Fruit fly (Drosophila melanogaster) whole organism, embryonic: ENCODE measurements around the gene Vm34Ca.
A peak's percentile ranks its signal among the peaks of the same experiment; 100 is the strongest.

Experiments
- Bteb2 ChIP-seq: fragments of 200-800 bp; sonication (Bioruptor generic); optimal IDR thresholded peaks from 2 replicates; lab custom pipeline; 2016; ENCODE audit warnings: missing biosample characterization, missing genetic modification characterization
- CG10267 ChIP-seq: fragments of 200-800 bp; sonication (Bioruptor generic); optimal IDR thresholded peaks from 2 replicates; lab custom pipeline; 2018; ENCODE audit warnings: missing biosample characterization, mild to moderate bottlenecking, missing genetic modification characterization, moderate library complexity
- CG11504 ChIP-seq: fragments of 200-800 bp; sonication (Bioruptor generic); optimal IDR thresholded peaks from 3 replicates; lab custom pipeline; 2019; ENCODE audit warnings: missing biosample characterization, mild to moderate bottlenecking, missing genetic modification characterization, moderate library complexity
- CG12155 ChIP-seq: fragments of 200-800 bp; sonication (Bioruptor generic); optimal IDR thresholded peaks from 3 replicates; lab custom pipeline; 2016; ENCODE audit warnings: missing biosample characterization, missing genetic modification characterization
- CG12942 ChIP-seq: fragments of 200-800 bp; sonication (Bioruptor generic); optimal IDR thresholded peaks from 3 replicates; lab custom pipeline; 2016; ENCODE audit warnings: missing biosample characterization, missing genetic modification characterization
- CG13296 ChIP-seq: fragments of 200-800 bp; sonication (Bioruptor generic); optimal IDR thresholded peaks from 3 replicates; lab custom pipeline; 2018; ENCODE audit warnings: missing biosample characterization, mild to moderate bottlenecking, missing genetic modification characterization
- CG13624 ChIP-seq: fragments of 200-800 bp; sonication (Bioruptor generic); optimal IDR thresholded peaks from 2 replicates; lab custom pipeline; 2016; ENCODE audit warnings: missing biosample characterization, missing genetic modification characterization
- CG14014 ChIP-seq: fragments of 200-800 bp; sonication (Bioruptor generic); IDR thresholded peaks from 2 replicates; pipeline ENCODE4 v1.3.6; 2022; ENCODE audit warnings: missing biosample characterization, missing genetic modification characterization
- CG15011 ChIP-seq: fragments of 200-800 bp; sonication (Bioruptor generic); optimal IDR thresholded peaks from 3 replicates; lab custom pipeline; 2018; ENCODE audit warnings: missing biosample characterization, mild to moderate bottlenecking, missing genetic modification characterization
- CG1529 ChIP-seq: fragments of 200-800 bp; sonication (Bioruptor generic); optimal IDR thresholded peaks from 3 replicates; lab custom pipeline; 2018; ENCODE audit warnings: missing biosample characterization, missing genetic modification characterization
- CG16779 ChIP-seq: fragments of 200-800 bp; sonication (Bioruptor generic); IDR thresholded peaks from 2 replicates; pipeline ENCODE4 v1.3.6; 2022; ENCODE audit warnings: missing biosample characterization, missing genetic modification characterization
- CG17802 ChIP-seq: fragments of 200-800 bp; sonication (Bioruptor generic); optimal IDR thresholded peaks from 2 replicates; lab custom pipeline; 2018; ENCODE audit warnings: missing biosample characterization, mild to moderate bottlenecking, missing genetic modification characterization, moderate library complexity
- CG17912 ChIP-seq: fragments of 200-800 bp; sonication (Bioruptor generic); optimal IDR thresholded peaks from 2 replicates; lab custom pipeline; 2018; ENCODE audit warnings: missing biosample characterization, mild to moderate bottlenecking, missing genetic modification characterization
- CG18619 ChIP-seq: fragments of 200-800 bp; sonication (Bioruptor generic); optimal IDR thresholded peaks from 3 replicates; lab custom pipeline; 2017; ENCODE audit warnings: missing biosample characterization, mild to moderate bottlenecking, missing genetic modification characterization
- CG2116 ChIP-seq: fragments of 200-800 bp; sonication (Bioruptor generic); optimal IDR thresholded peaks from 3 replicates; lab custom pipeline; 2018; ENCODE audit warnings: missing biosample characterization, mild to moderate bottlenecking, missing genetic modification characterization
- CG2202 ChIP-seq: fragments of 200-800 bp; sonication (Bioruptor generic); optimal IDR thresholded peaks from 2 replicates; lab custom pipeline; 2018; ENCODE audit warnings: missing biosample characterization, mild to moderate bottlenecking, missing genetic modification characterization
- CG2889 ChIP-seq: fragments of 200-800 bp; sonication (Bioruptor generic); IDR thresholded peaks from 3 replicates; pipeline ENCODE4 v1.3.6; 2022; ENCODE audit warnings: missing biosample characterization, missing genetic modification characterization
- CG30020 ChIP-seq: fragments of 200-800 bp; optimal IDR thresholded peaks from 2 replicates; lab custom pipeline; 2019; ENCODE audit warnings: missing biosample characterization, mild to moderate bottlenecking, missing genetic modification characterization, moderate library complexity
- CG31388 ChIP-seq: fragments of 200-800 bp; sonication (Bioruptor generic); optimal IDR thresholded peaks from 2 replicates; lab custom pipeline; 2016; ENCODE audit warnings: missing biosample characterization, missing genetic modification characterization
- CG3995 ChIP-seq: fragments of 200-800 bp; sonication (Bioruptor generic); optimal IDR thresholded peaks from 3 replicates; lab custom pipeline; 2016; ENCODE audit warnings: missing biosample characterization, missing genetic modification characterization
- CG5245 ChIP-seq: fragments of 200-800 bp; sonication (Bioruptor generic); optimal IDR thresholded peaks from 3 replicates; lab custom pipeline; 2016; ENCODE audit warnings: missing biosample characterization, missing genetic modification characterization
- CG6654 ChIP-seq: fragments of 200-800 bp; sonication (Bioruptor generic); optimal IDR thresholded peaks from 2 replicates; lab custom pipeline; 2017; ENCODE audit warnings: missing biosample characterization, mild to moderate bottlenecking, missing genetic modification characterization
- CG6689 ChIP-seq: fragments of 200-800 bp; sonication (Bioruptor generic); IDR thresholded peaks from 2 replicates; pipeline ENCODE4 v1.3.6; 2022; ENCODE audit warnings: missing biosample characterization, missing genetic modification characterization
- CG6813 ChIP-seq: fragments of 200-800 bp; sonication (Bioruptor generic); optimal IDR thresholded peaks from 2 replicates; lab custom pipeline; 2017; ENCODE audit warnings: missing biosample characterization, missing genetic modification characterization, mild to moderate bottlenecking, moderate library complexity, missing genetic modification reagents
- CG7839 ChIP-seq: fragments of 200-800 bp; sonication (Bioruptor generic); optimal IDR thresholded peaks from 3 replicates; lab custom pipeline; 2018; ENCODE audit warnings: missing biosample characterization, mild to moderate bottlenecking, missing genetic modification characterization, moderate library complexity
- CG7963 ChIP-seq: fragments of 200-800 bp; sonication (Bioruptor generic); IDR thresholded peaks from 3 replicates; pipeline ENCODE4 v1.3.6; 2022; ENCODE audit warnings: missing biosample characterization, missing genetic modification characterization; ENCODE audit not compliant: partially characterized antibody
- CG8290 ChIP-seq, 3 experiments: fragments of 200-800 bp; sonication (Bioruptor generic); optimal IDR thresholded peaks; 2 replicates each; lab custom pipeline; 2016 to 2019; ENCODE audit warnings: missing biosample characterization in 3 of 3, missing genetic modification characterization in 3 of 3, mild to moderate bottlenecking in 2 of 3, moderate library complexity in 1 of 3
- E2f2 ChIP-seq: fragments of 200-800 bp; sonication (Bioruptor generic); IDR thresholded peaks from 2 replicates; pipeline ENCODE4 v1.3.6; 2022; ENCODE audit warnings: missing biosample characterization, missing genetic modification characterization
- HLH54F ChIP-seq: fragments of 200-800 bp; sonication (Bioruptor generic); optimal IDR thresholded peaks from 3 replicates; lab custom pipeline; 2016; ENCODE audit warnings: missing biosample characterization, missing genetic modification characterization
- HmgD ChIP-seq: fragments of 200-800 bp; sonication (Bioruptor generic); optimal IDR thresholded peaks from 3 replicates; lab custom pipeline; 2016; ENCODE audit warnings: missing biosample characterization, missing genetic modification characterization
- NC2β ChIP-seq: fragments of 200-800 bp; sonication (Bioruptor generic); optimal IDR thresholded peaks from 2 replicates; lab custom pipeline; 2016; ENCODE audit warnings: missing biosample characterization, missing genetic modification characterization
- Sin3A ChIP-seq: fragments of >200 bp; optimal IDR thresholded peaks from 2 replicates; lab custom pipeline; 2018
- Spps ChIP-seq: fragments of 200-800 bp; sonication (Bioruptor generic); optimal IDR thresholded peaks from 2 replicates; lab custom pipeline; 2018; ENCODE audit warnings: missing biosample characterization, mild to moderate bottlenecking, missing genetic modification characterization
- TFAM ChIP-seq: fragments of 200-800 bp; sonication (Bioruptor generic); optimal IDR thresholded peaks from 2 replicates; lab custom pipeline; 2017; ENCODE audit warnings: missing biosample characterization, missing genetic modification characterization, inconsistent platforms
- bsh ChIP-seq, 2 experiments: fragments of 200-800 bp; sonication (Bioruptor generic); optimal IDR thresholded peaks; 2 replicates each; lab custom pipeline; 2017 to 2018; ENCODE audit warnings: mild to moderate bottlenecking in 2 of 2, missing biosample characterization in 2 of 2, missing genetic modification characterization in 2 of 2, moderate library complexity in 1 of 2
- chm ChIP-seq: fragments of 200-800 bp; sonication (Bioruptor generic); IDR thresholded peaks from 2 replicates; pipeline ENCODE4 v1.3.6; 2022; ENCODE audit warnings: missing biosample characterization, missing genetic modification characterization
- gt ChIP-seq: fragments of 200-800 bp; sonication (Bioruptor generic); IDR thresholded peaks from 2 replicates; pipeline ENCODE4 v1.3.6; 2022; ENCODE audit warnings: missing biosample characterization, missing genetic modification characterization
- her ChIP-seq: fragments of 200-800 bp; sonication (Bioruptor generic); optimal IDR thresholded peaks from 2 replicates; lab custom pipeline; 2016; ENCODE audit warnings: missing biosample characterization, missing genetic modification characterization
- inv ChIP-seq: fragments of 200-800 bp; sonication (Bioruptor generic); IDR thresholded peaks from 2 replicates; pipeline ENCODE4 v1.3.6; 2022; ENCODE audit warnings: missing biosample characterization, missing genetic modification characterization; ENCODE audit not compliant: partially characterized antibody
- kah ChIP-seq: fragments of 200-800 bp; sonication (Bioruptor generic); optimal IDR thresholded peaks from 2 replicates; lab custom pipeline; 2018; ENCODE audit warnings: missing biosample characterization, mild to moderate bottlenecking, missing genetic modification characterization
- nerfin-1 ChIP-seq: fragments of 200-800 bp; sonication (Bioruptor generic); optimal IDR thresholded peaks from 3 replicates; lab custom pipeline; 2019; ENCODE audit warnings: missing biosample characterization, mild to moderate bottlenecking, missing genetic modification characterization, moderate library complexity
- oc ChIP-seq: fragments of 200-800 bp; sonication (Bioruptor generic); optimal IDR thresholded peaks from 2 replicates; lab custom pipeline; 2018; ENCODE audit warnings: missing biosample characterization, mild to moderate bottlenecking, missing genetic modification characterization, moderate library complexity
- otp ChIP-seq: fragments of 200-800 bp; sonication (Bioruptor generic); IDR thresholded peaks from 3 replicates; pipeline ENCODE4, ENCODE4 v1.3.6; 2022; ENCODE audit warnings: missing biosample characterization, missing genetic modification characterization
- p53 ChIP-seq: fragments of 200-800 bp; sonication (Bioruptor generic); optimal IDR thresholded peaks from 2 replicates; lab custom pipeline; 2016; ENCODE audit warnings: missing biosample characterization, missing genetic modification characterization
- repo ChIP-seq: fragments of 200-800 bp; sonication (Bioruptor generic); optimal IDR thresholded peaks from 2 replicates; lab custom pipeline; 2016; ENCODE audit warnings: missing biosample characterization, missing genetic modification characterization
- schlank ChIP-seq: fragments of 200-800 bp; sonication (Bioruptor generic); optimal IDR thresholded peaks from 2 replicates; lab custom pipeline; 2018; ENCODE audit warnings: missing biosample characterization, mild to moderate bottlenecking, missing genetic modification characterization
- sd ChIP-seq: fragments of 200-800 bp; sonication (Bioruptor generic); optimal IDR thresholded peaks from 3 replicates; lab custom pipeline; 2018; ENCODE audit warnings: missing biosample characterization, mild to moderate bottlenecking, missing genetic modification characterization, moderate library complexity
- ssp ChIP-seq: fragments of 200-800 bp; sonication (Bioruptor generic); IDR thresholded peaks from 2 replicates; pipeline ENCODE4 v1.3.6; 2022; ENCODE audit warnings: missing biosample characterization, missing genetic modification characterization
- wdn ChIP-seq: fragments of 200-800 bp; sonication (Bioruptor generic); IDR thresholded peaks from 2 replicates; pipeline ENCODE4 v1.3.6; 2022; ENCODE audit warnings: missing biosample characterization, missing genetic modification characterization
- z ChIP-seq: fragments of 200-800 bp; sonication (Bioruptor generic); IDR thresholded peaks from 3 replicates; pipeline ENCODE4 v1.3.6; 2022; ENCODE audit warnings: missing biosample characterization, missing genetic modification characterization
- zen ChIP-seq: fragments of 200-800 bp; sonication (Bioruptor generic); optimal IDR thresholded peaks from 3 replicates; lab custom pipeline; 2018; ENCODE audit warnings: missing biosample characterization, mild to moderate bottlenecking, missing genetic modification characterization, moderate library complexity

Vm34Ca gene

DNA sequence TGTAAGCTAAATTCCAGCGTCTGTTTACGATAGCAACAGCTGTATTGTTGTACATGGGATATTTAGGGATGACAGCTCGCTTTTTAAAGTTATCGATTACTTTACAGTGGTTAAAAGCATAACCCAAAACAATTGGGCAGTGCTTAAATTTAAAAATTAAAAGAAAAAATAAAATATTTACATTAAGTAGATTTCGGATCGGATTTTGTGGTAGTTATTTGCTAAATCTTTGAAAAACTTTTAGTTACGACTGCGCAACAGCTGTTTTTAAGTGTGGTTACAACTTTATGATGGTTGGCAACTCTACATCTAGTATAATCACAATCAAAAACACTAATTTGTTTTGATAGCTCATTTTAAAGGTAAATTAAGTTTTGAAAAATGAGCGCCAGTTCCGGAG lies 24.2 kb downstream of the Vm34Ca start, which contains the start of the genes Ing5 and CG7099 (continued):
- peak; percentile 97 for TF ChIP-seq otp
- TF ChIP-seq bsh (GFP tag; optimal IDR thresholded peaks at IDR 0.05; lab: Kevin White, UChicago), result peak; percentile 75 to 97
- TF ChIP-seq gt, result peak; percentile 92
- peak; percentile 83 for TF ChIP-seq CG17912 (GFP tag; lab: Kevin White, UChicago)
- TF ChIP-seq Bteb2 (GFP tag; lab: Kevin White, UChicago), result peak; percentile 91
- no peak for TF ChIP-seq Sin3A (lab: Kevin White, UChicago)
- peak; percentile 53 for TF ChIP-seq TFAM (GFP tag; lab: Kevin White, UChicago)
- peak; percentile 94 for TF ChIP-seq CG2889 (GFP tag; lab: Robert Waterston, UW)
- peak; percentile 91 for TF ChIP-seq ssp (GFP tag; lab: Robert Waterston, UW)
- peak; percentile 49; the same call in 1 of the 3 replicates for TF ChIP-seq z
- peak; percentile 94 for TF ChIP-seq oc (tag; lab: Kevin White, UChicago)
- peak; percentile 87 for TF ChIP-seq CG30020
- TF ChIP-seq wdn (GFP tag; lab: Robert Waterston, UW), result peak; percentile 92
- peak; percentile 91 for TF ChIP-seq CG1529 (GFP tag; lab: Kevin White, UChicago)
- peak; percentile 92 for TF ChIP-seq HLH54F
- peak; percentile 45; the same call in 2 of the 3 replicates for TF ChIP-seq CG7963 (GFP tag; lab: Robert Waterston, UW)
- peak; percentile 85 for TF ChIP-seq kah
- TF ChIP-seq CG14014, result peak; percentile 97
- TF ChIP-seq zen, result peak; percentile 97
- TF ChIP-seq E2f2, result peak; percentile 81
- peak; percentile 80 for TF ChIP-seq schlank
- peak; percentile 95 for TF ChIP-seq CG5245 (GFP tag; lab: Kevin White, UChicago)
- peak; percentile 95 for TF ChIP-seq CG16779 (GFP tag; lab: Robert Waterston, UW)
- TF ChIP-seq CG2202 (tag; lab: Kevin White, UChicago), result peak; percentile 90
- peak; percentile 91 for TF ChIP-seq NC2β (GFP tag; lab: Kevin White, UChicago)
- TF ChIP-seq inv (GFP tag; lab: Robert Waterston, UW), result peak; percentile 56
- peak; percentile 88 for TF ChIP-seq CG6813 (GFP tag; lab: Kevin White, UChicago)
- TF ChIP-seq CG17802 (tag; lab: Kevin White, UChicago), result peak; percentile 87
- TF ChIP-seq chm (GFP tag; lab: Robert Waterston, UW), result peak; percentile 94
- peak; percentile 97 for TF ChIP-seq CG7839 (tag; lab: Kevin White, UChicago)
- TF ChIP-seq CG6654, result peak; percentile 80
- TF ChIP-seq HmgD, result peak; percentile 60
- peak; percentile 95 for TF ChIP-seq sd (tag; lab: Kevin White, UChicago)
- TF ChIP-seq CG11504 (tag; lab: Kevin White, UChicago), result peak; percentile 94
- TF ChIP-seq CG31388, result peak; percentile 92
- TF ChIP-seq CG12155, result peak; percentile 96
- peak; percentile 87 for TF ChIP-seq CG13624 (GFP tag; lab: Kevin White, UChicago)
- peak; percentile 93 for TF ChIP-seq nerfin-1 (tag; lab: Kevin White, UChicago)
- peak; percentile 94 for TF ChIP-seq CG18619 (GFP tag; lab: Kevin White, UChicago)
- TF ChIP-seq her (GFP tag; lab: Kevin White, UChicago), result peak; percentile 69
- TF ChIP-seq CG12942 (GFP tag; lab: Kevin White, UChicago), result peak; percentile 96
- TF ChIP-seq CG3995, result peak; percentile 73
- TF ChIP-seq CG2116, result peak; percentile 89
- TF ChIP-seq CG13296 (GFP tag; lab: Kevin White, UChicago), result peak; percentile 94
- peak; percentile 96 for TF ChIP-seq CG8290 (GFP tag; optimal IDR thresholded peaks at IDR 0.05; lab: Kevin White, UChicago)
- TF ChIP-seq CG8290 (tag; optimal IDR thresholded peaks at IDR 0.05; lab: Kevin White, UChicago), result peak in 1 of 2 experiments; percentile 92
- TF ChIP-seq Spps (tag; lab: Kevin White, UChicago), result peak; percentile 92
- TF ChIP-seq repo (GFP tag; lab: Kevin White, UChicago), result peak; percentile 71
- TF ChIP-seq CG15011 (GFP tag; lab: Kevin White, UChicago), result peak; percentile 85
- peak; percentile 91 for TF ChIP-seq CG10267 (tag; lab: Kevin White, UChicago)
- TF ChIP-seq CG6689 (GFP tag; lab: Robert Waterston, UW), result peak; percentile 96
- TF ChIP-seq p53 (GFP tag; lab: Kevin White, UChicago), result peak; percentile 36
